Fruit fly (Drosophila melanogaster) whole organism: ENCODE data around the gene Cftr.

Source experiments
- CG8478 ChIP-seq: fragments of >200 bp; optimal IDR thresholded peaks from 2 replicates; lab custom pipeline; 2018; ENCODE audit warnings: inconsistent platforms
- Dll ChIP-seq: fragments of >200 bp; optimal IDR thresholded peaks from 2 replicates; lab custom pipeline; 2017
- EcR ChIP-seq, 2 experiments: fragments of >200 bp; optimal IDR thresholded peaks; 2 replicates each; lab custom pipeline; 2017; ENCODE audit warnings: missing biosample characterization in 2 of 2, missing genetic modification characterization in 2 of 2, missing genetic modification reagents in 2 of 2
- pan ChIP-seq: fragments of >200 bp; optimal IDR thresholded peaks from 2 replicates; lab custom pipeline; 2017
- psq ChIP-seq: fragments of >200 bp; optimal IDR thresholded peaks from 2 replicates; lab custom pipeline; 2017
- usp ChIP-seq: fragments of >200 bp; optimal IDR thresholded peaks from 2 replicates; lab custom pipeline; 2017; ENCODE audit warnings: missing biosample characterization, missing genetic modification characterization, mixed read lengths

Gene Cftr

dm6 chr3R:24543676-24544277, at the start of gene Cftr:
Cftr (minus strand) TSS chr3R:24543914.
- no peak for TF ChIP-seq CG8478 (lab: Kevin White, UChicago)
- TF ChIP-seq Dll (lab: Kevin White, UChicago) = no peak
- TF ChIP-seq pan (lab: Kevin White, UChicago) = no peak
- no peak for TF ChIP-seq psq (lab: Kevin White, UChicago)
- TF ChIP-seq EcR (GFP tag; optimal IDR thresholded peaks at IDR 0.05; lab: Kevin White, UChicago) = no peak
- no peak for TF ChIP-seq usp (GFP tag; lab: Kevin White, UChicago)

- TF ChIP-seq psq (lab: Kevin White, UChicago) = no peak
- no peak for TF ChIP-seq CG8478 (lab: Kevin White, UChicago)
- TF ChIP-seq EcR (GFP tag; optimal IDR thresholded peaks at IDR 0.05; lab: Kevin White, UChicago) = no peak
- no peak for TF ChIP-seq pan (lab: Kevin White, UChicago)
- TF ChIP-seq Dll (lab: Kevin White, UChicago) = no peak
- TF ChIP-seq usp (GFP tag; lab: Kevin White, UChicago) = no peak
Measured at dm6 chr3R:24590276-24590675, 46.6 kb upstream of the Cftr start.

dm6 chr3R:24588829-24589638, 45.3 kb upstream of the Cftr start:
- TF ChIP-seq psq (lab: Kevin White, UChicago) (no peak), CG8478 (lab: Kevin White, UChicago) (no peak), usp (GFP tag; lab: Kevin White, UChicago) (no peak), Dll (lab: Kevin White, UChicago) (no peak), EcR (GFP tag; optimal IDR thresholded peaks at IDR 0.05; lab: Kevin White, UChicago) (no peak), pan (lab: Kevin White, UChicago) (no peak)

- TF ChIP-seq CG8478 (lab: Kevin White, UChicago) (peak; percentile 55), EcR (GFP tag; optimal IDR thresholded peaks at IDR 0.05; lab: Kevin White, UChicago) (no peak), psq (lab: Kevin White, UChicago) (no peak), usp (GFP tag; lab: Kevin White, UChicago) (no peak), pan (lab: Kevin White, UChicago) (no peak), Dll (lab: Kevin White, UChicago) (peak; percentile 73)
Measured at dm6 chr3R:24586453-24586886, 42.8 kb upstream of the Cftr start.

- no peak for TF ChIP-seq usp (GFP tag; lab: Kevin White, UChicago)
- no peak for TF ChIP-seq CG8478 (lab: Kevin White, UChicago)
- TF ChIP-seq pan (lab: Kevin White, UChicago) = no peak
- TF ChIP-seq EcR (GFP tag; optimal IDR thresholded peaks at IDR 0.05; lab: Kevin White, UChicago) = no peak
- TF ChIP-seq Dll (lab: Kevin White, UChicago) = no peak
- TF ChIP-seq psq (lab: Kevin White, UChicago) = no peak
Measured at dm6 chr3R:24585042-24585698, 41.5 kb upstream of the Cftr start, which contains the start of the genes CG13625 and mld. CG13625 (minus strand) TSS chr3R:24585160. mld (plus strand) TSS chr3R:24585653.

dm6 chr3R:24582669-24582995, 38.9 kb upstream of the Cftr start, which contains the start of gene REPTOR:
REPTOR (minus strand) TSS chr3R:24582864.
- TF ChIP-seq CG8478 (lab: Kevin White, UChicago) (no peak), psq (lab: Kevin White, UChicago) (peak; percentile 12), usp (GFP tag; lab: Kevin White, UChicago) (no peak), pan (lab: Kevin White, UChicago) (no peak), EcR (GFP tag; optimal IDR thresholded peaks at IDR 0.05; lab: Kevin White, UChicago) (no peak), Dll (lab: Kevin White, UChicago) (no peak)

- TF ChIP-seq EcR (GFP tag; optimal IDR thresholded peaks at IDR 0.05; lab: Kevin White, UChicago) (no peak), Dll (lab: Kevin White, UChicago) (no peak), CG8478 (lab: Kevin White, UChicago) (no peak), pan (lab: Kevin White, UChicago) (no peak), usp (GFP tag; lab: Kevin White, UChicago) (no peak), psq (lab: Kevin White, UChicago) (no peak)
Measured at dm6 chr3R:24581891-24582668, 38.4 kb upstream of the Cftr start.

dm6 chr3R:24580963-24581277, 37.2 kb upstream of the Cftr start:
- no peak for TF ChIP-seq pan (lab: Kevin White, UChicago)
- TF ChIP-seq usp (GFP tag; lab: Kevin White, UChicago) = no peak
- TF ChIP-seq CG8478 (lab: Kevin White, UChicago) = no peak
- no peak for TF ChIP-seq psq (lab: Kevin White, UChicago)
- no peak for TF ChIP-seq EcR (GFP tag; optimal IDR thresholded peaks at IDR 0.05; lab: Kevin White, UChicago)
- TF ChIP-seq Dll (lab: Kevin White, UChicago) = no peak

dm6 chr3R:24580067-24580962, 36.6 kb upstream of the Cftr start:
- TF ChIP-seq psq (lab: Kevin White, UChicago) = no peak
- TF ChIP-seq Dll (lab: Kevin White, UChicago) = no peak
- no peak for TF ChIP-seq pan (lab: Kevin White, UChicago)
- TF ChIP-seq CG8478 (lab: Kevin White, UChicago) = no peak
- TF ChIP-seq usp (GFP tag; lab: Kevin White, UChicago) = no peak
- no peak for TF ChIP-seq EcR (GFP tag; optimal IDR thresholded peaks at IDR 0.05; lab: Kevin White, UChicago)
